Fruit fly (Drosophila melanogaster): ENCODE data around the gene CG4080.

Gene CG4080

DNA sequence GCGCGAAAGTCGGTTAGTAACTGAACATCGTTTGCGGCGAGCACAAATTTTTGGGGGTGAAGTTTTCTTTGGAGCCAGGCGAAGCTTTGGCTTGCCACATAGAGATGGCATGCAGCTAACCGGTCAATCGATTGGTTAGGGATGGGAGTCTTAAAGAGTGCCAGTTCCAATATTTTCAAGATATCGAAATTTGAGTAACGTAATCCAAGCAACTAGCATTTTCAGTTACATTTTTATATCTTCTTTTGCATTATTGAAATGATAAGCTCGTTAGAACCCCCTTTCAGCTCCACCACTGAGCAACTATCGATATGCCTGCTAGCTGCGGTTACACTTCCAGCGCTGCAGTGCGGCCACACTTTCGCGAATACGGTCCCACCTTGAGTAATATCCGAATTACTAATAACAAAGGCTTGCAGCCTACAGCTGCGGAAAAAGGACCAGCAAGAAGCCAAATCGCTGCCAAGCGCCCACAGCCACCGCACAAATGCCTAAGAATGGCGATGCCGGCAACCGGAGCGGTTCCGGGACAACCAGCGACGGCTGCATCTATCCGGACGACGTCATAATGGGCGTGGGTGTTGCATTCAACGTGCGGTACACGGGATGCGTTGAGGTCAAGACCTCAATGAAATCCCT, 27.7 kb upstream of the CG4080 start, which contains the start of the genes Atat and Shc (continued):
- TF ChIP-seq CG8944 (GFP tag; optimal IDR thresholded peaks at IDR 0.05) (peak; percentile 100), Fer2 (tag; optimal IDR thresholded peaks at IDR 0.05) (peak; percentile 99), sens-2 (GFP tag; IDR thresholded peaks at IDR 0.05) (peak; percentile 98), CG32532 (GFP tag; IDR thresholded peaks at IDR 0.05) (peak; percentile 100), Kr (GFP tag; optimal IDR thresholded peaks at IDR 0.05) (no peak), luna (GFP tag; optimal IDR thresholded peaks at IDR 0.05) (peak; percentile 99), HmgZ (tag; optimal IDR thresholded peaks at IDR 0.05) (peak; percentile 100), ap (GFP tag; IDR thresholded peaks at IDR 0.05) (peak; percentile 99), BEAF-32 (GFP tag; optimal IDR thresholded peaks at IDR 0.05) (peak; percentile 99), CG1024 (GFP tag; IDR thresholded peaks at IDR 0.05) (peak; percentile 96), CG3995 (GFP tag; optimal IDR thresholded peaks at IDR 0.05) (peak; percentile 88), unpg (GFP tag; optimal IDR thresholded peaks at IDR 0.05) (peak; percentile 98), CG34376 (GFP tag; optimal IDR thresholded peaks at IDR 0.05) (peak; percentile 99), cad (GFP tag; optimal IDR thresholded peaks at IDR 0.05) (no peak), CoRest (tag; optimal IDR thresholded peaks at IDR 0.05) (peak; percentile 99), ftz-f1 (GFP tag; optimal IDR thresholded peaks at IDR 0.05) (peak; percentile 94), CG14710 (tag; optimal IDR thresholded peaks at IDR 0.05) (peak; percentile 97), Poxn (GFP tag; IDR thresholded peaks at IDR 0.05) (peak; percentile 99), CG7928 (GFP tag; optimal IDR thresholded peaks at IDR 0.05) (peak; percentile 85), CG10959 (GFP tag; IDR thresholded peaks at IDR 0.05) (peak; percentile 99), croc (GFP tag; conservative IDR thresholded peaks at IDR 0.05) (peak; percentile 99), CG8089 (GFP tag; optimal IDR thresholded peaks at IDR 0.05) (peak; percentile 99), ato (GFP tag; IDR thresholded peaks at IDR 0.05; ENCODE audit: partially characterized antibody) (peak; percentile 59; the same call in 1 of the 2 replicates), Ptx1 (GFP tag; IDR thresholded peaks at IDR 0.05) (peak; percentile 100), vfl (GFP tag; optimal IDR thresholded peaks at IDR 0.05) (peak; percentile 99), fu2 (GFP tag; optimal IDR thresholded peaks at IDR 0.05) (peak; percentile 100), sc (optimal IDR thresholded peaks at IDR 0.05) (no peak), sc (GFP tag; optimal IDR thresholded peaks at IDR 0.05) (peak; percentile 96), CG14860 (GFP tag; IDR thresholded peaks at IDR 0.05; ENCODE audit: partially characterized antibody) (peak; percentile 91), Asciz (GFP tag; optimal IDR thresholded peaks at IDR 0.05) (peak; percentile 92), Hr51 (GFP tag; optimal IDR thresholded peaks at IDR 0.05) (peak; percentile 97 to 100), hbn (GFP tag; IDR thresholded peaks at IDR 0.05; ENCODE audit: partially characterized antibody) (peak; percentile 83), CG11560 (tag; IDR thresholded peaks at IDR 0.05) (peak; percentile 96), bsh (GFP tag; optimal IDR thresholded peaks at IDR 0.05) (peak; percentile 72 to 98), CG7357 (GFP tag; IDR thresholded peaks at IDR 0.05) (peak; percentile 98), jigr1 (GFP tag; IDR thresholded peaks at IDR 0.05) (peak; percentile 100), CG13424 (tag; optimal IDR thresholded peaks at IDR 0.05) (peak; percentile 99), Hsf (GFP tag; optimal IDR thresholded peaks at IDR 0.05) (peak; percentile 100), D19B (GFP tag; optimal IDR thresholded peaks at IDR 0.05) (peak; percentile 97), CG10979 (tag; optimal IDR thresholded peaks at IDR 0.05) (peak; percentile 97), CG13775 (GFP tag; optimal IDR thresholded peaks at IDR 0.05) (peak; percentile 99), cwo (GFP tag; optimal IDR thresholded peaks at IDR 0.05) (peak; percentile 96), dpn (GFP tag; optimal IDR thresholded peaks at IDR 0.05) (peak; percentile 100), ranshi (GFP tag; IDR thresholded peaks at IDR 0.05) (peak; percentile 100), slbo (GFP tag; IDR thresholded peaks at IDR 0.05) (peak; percentile 100), CG1602 (GFP tag; optimal IDR thresholded peaks at IDR 0.05) (peak; percentile 100), CG4707 (GFP tag; optimal IDR thresholded peaks at IDR 0.05) (peak; percentile 81), zen2 (GFP tag; IDR thresholded peaks at IDR 0.05; ENCODE audit: partially characterized antibody) (peak; percentile 77; the same call in 2 of the 3 replicates), CG16815 (GFP tag; optimal IDR thresholded peaks at IDR 0.05) (peak; percentile 100)

Measured in whole organism, embryonic.